Fruit fly (Drosophila melanogaster) whole organism, wandering third instar larva: ENCODE measurements around the gene Scm.

Source experiments
- HLH106 ChIP-seq: fragments of 200-800 bp; optimal IDR thresholded peaks from 3 replicates; lab custom pipeline; 2019; ENCODE audit warnings: missing biosample characterization, mild to moderate bottlenecking, missing genetic modification characterization, moderate library complexity
- Mio ChIP-seq: sonication (Bioruptor generic); optimal IDR thresholded peaks from 2 replicates; lab custom pipeline; 2016; ENCODE audit warnings: missing biosample characterization, missing genetic modification characterization
- Myc ChIP-seq: fragments of >200 bp; optimal IDR thresholded peaks from 2 replicates; lab custom pipeline; 2017
- Sp1 ChIP-seq: fragments of 200-800 bp; sonication (Bioruptor generic); optimal IDR thresholded peaks from 3 replicates; lab custom pipeline; 2019; ENCODE audit warnings: missing biosample characterization, mild to moderate bottlenecking, missing genetic modification characterization, moderate library complexity
- br ChIP-seq: fragments of 200-800 bp; sonication (Bioruptor generic); optimal IDR thresholded peaks from 2 replicates; lab custom pipeline; 2016; ENCODE audit warnings: missing biosample characterization, missing genetic modification characterization
- brk ChIP-seq: fragments of 200-800 bp; sonication (Bioruptor generic); optimal IDR thresholded peaks from 2 replicates; lab custom pipeline; 2016; ENCODE audit warnings: missing biosample characterization, mild to moderate bottlenecking, missing genetic modification characterization
- dl ChIP-seq, 2 experiments: fragments of 175-275, 200-275 bp in 1 of 2; fragments of 200-275 bp in 1 of 2; sonication (Bioruptor generic); optimal IDR thresholded peaks; lab custom pipeline; 2018; ENCODE audit warnings: mild to moderate bottlenecking in 2 of 2, missing biosample characterization in 2 of 2, missing genetic modification characterization in 2 of 2, moderate library complexity in 2 of 2; ENCODE audit not compliant: partially characterized antibody in 2 of 2, insufficient read depth in 1 of 2
- h ChIP-seq: fragments of 200-800 bp; sonication (Bioruptor generic); optimal IDR thresholded peaks from 3 replicates; lab custom pipeline; 2016; ENCODE audit warnings: missing biosample characterization, mild to moderate bottlenecking, missing genetic modification characterization
- lola ChIP-seq: fragments of >200 bp; optimal IDR thresholded peaks from 2 replicates; lab custom pipeline; 2017; ENCODE audit warnings: missing biosample characterization, missing genetic modification characterization
- pan ChIP-seq: fragments of >200 bp; optimal IDR thresholded peaks from 2 replicates; lab custom pipeline; 2017
- psq ChIP-seq: fragments of 200-800 bp; sonication (Bioruptor generic); optimal IDR thresholded peaks from 3 replicates; lab custom pipeline; 2017; ENCODE audit warnings: missing biosample characterization, mild to moderate bottlenecking, missing genetic modification characterization, moderate library complexity
- woc ChIP-seq: sonication (Bioruptor generic); optimal IDR thresholded peaks from 2 replicates; lab custom pipeline; 2016; ENCODE audit warnings: missing biosample characterization, mild to moderate bottlenecking, missing genetic modification characterization

- no peak for TF ChIP-seq psq
- TF ChIP-seq Myc (lab: Kevin White, UChicago): peak; percentile 63
- TF ChIP-seq woc (GFP tag; lab: Kevin White, UChicago): no peak
- TF ChIP-seq dl (GFP tag; optimal IDR thresholded peaks at IDR 0.05; lab: Kevin White, UChicago; ENCODE audit: insufficient read depth in 1 of 2, partially characterized antibody in 2 of 2): no peak
- TF ChIP-seq lola (GFP tag; lab: Kevin White, UChicago): no peak
- TF ChIP-seq br (GFP tag; lab: Kevin White, UChicago): peak; percentile 63
- no peak for TF ChIP-seq Mio (GFP tag; lab: Kevin White, UChicago)
- peak; percentile 21 for TF ChIP-seq Sp1 (GFP tag; lab: Kevin White, UChicago)
- no peak for TF ChIP-seq pan (lab: Kevin White, UChicago)
- TF ChIP-seq brk (GFP tag; lab: Kevin White, UChicago): no peak
- peak; percentile 36 for TF ChIP-seq HLH106 (tag; lab: Kevin White, UChicago)
- peak; percentile 53 for TF ChIP-seq h (GFP tag; lab: Kevin White, UChicago)
These were observed 46.4 kb downstream of the Scm start, which contains the start of the genes bocks and CG8312 for dm6 chr3R:9590952-9591532.
